Fruit fly (Drosophila melanogaster): ENCODE data around the gene RhoBTB.

- TF ChIP-seq CG6808 (GFP tag; optimal IDR thresholded peaks at IDR 0.05) (no peak), eg (GFP tag; IDR thresholded peaks at IDR 0.05) (no peak), CG6792 (GFP tag; optimal IDR thresholded peaks at IDR 0.05) (no peak), lz (GFP tag; optimal IDR thresholded peaks at IDR 0.05) (no peak), CG15336 (GFP tag; IDR thresholded peaks at IDR 0.05) (no peak), Hr38 (GFP tag; optimal IDR thresholded peaks at IDR 0.05) (no peak), pdm3 (GFP tag; optimal IDR thresholded peaks at IDR 0.05) (no peak), esn (GFP tag; optimal IDR thresholded peaks at IDR 0.05) (no peak)
These were observed 49.8 kb downstream of the RhoBTB start, which contains the start of gene CG5282 for dm6 chr3L:20425888-20426287.
